Worm (Caenorhabditis elegans): ENCODE results near the gene srlf-35.

The srlf-35 gene

ce11 chrV:541470-541869 lies 37.6 kb downstream of the srlf-35 start:
- TF ChIP-seq elt-1 (tag; optimal IDR thresholded peaks at IDR 0.05) (peak; percentile 31), ztf-4 (tag; optimal IDR thresholded peaks at IDR 0.05) (no peak), ceh-16 (tag; optimal IDR thresholded peaks at IDR 0.05) (no peak), nhr-11 (tag; optimal IDR thresholded peaks at IDR 0.05) (no peak), F13H6.1 (tag; optimal IDR thresholded peaks at IDR 0.05) (no peak), nhr-12 (tag; optimal IDR thresholded peaks at IDR 0.05) (no peak), ceh-82 (tag; optimal IDR thresholded peaks at IDR 0.05) (no peak), lsy-2 (tag; optimal IDR thresholded peaks at IDR 0.05) (no peak), unc-62 (GFP tag; optimal IDR thresholded peaks at IDR 0.05) (no peak), egl-27 (tag; optimal IDR thresholded peaks at IDR 0.05) (no peak), mdl-1 (tag; optimal IDR thresholded peaks at IDR 0.05) (no peak), ZK546.5 (tag; optimal IDR thresholded peaks at IDR 0.05) (no peak), sma-9 (GFP tag; optimal IDR thresholded peaks at IDR 0.05) (peak; percentile 50), sma-9 (tag; optimal IDR thresholded peaks at IDR 0.05) (no peak)

DNA sequence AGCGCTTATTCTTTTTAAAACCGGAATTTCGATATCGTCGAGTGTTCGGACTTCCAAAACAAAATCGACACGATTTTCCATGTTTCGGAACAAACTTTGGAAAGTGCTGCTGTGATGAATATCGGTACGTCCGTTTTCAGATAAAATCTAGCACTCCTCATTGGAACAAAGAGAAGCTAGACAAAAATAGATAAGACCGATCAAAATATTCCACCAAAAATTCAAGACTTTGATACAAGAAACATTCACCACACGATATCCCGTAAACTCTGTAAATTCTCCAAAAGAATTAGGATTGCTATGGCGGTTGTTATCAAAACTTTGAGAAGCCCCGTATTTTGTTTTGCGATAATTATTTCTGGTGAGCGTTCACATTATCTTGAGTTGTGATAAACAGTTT lies 39.3 kb downstream of the srlf-35 start, which contains the start of gene C14C6.3:
Gene C14C6.3, plus strand, starts transcription at position 301 of the 400 bp plus-strand sequence.
- TF ChIP-seq nhr-237 (tag; optimal IDR thresholded peaks at IDR 0.05): no peak
- no peak for TF ChIP-seq unc-62 (GFP tag; optimal IDR thresholded peaks at IDR 0.05)
- no peak for TF ChIP-seq crh-2 (tag; optimal IDR thresholded peaks at IDR 0.05)
- TF ChIP-seq nhr-12 (tag; optimal IDR thresholded peaks at IDR 0.05): no peak
- no peak for TF ChIP-seq sma-9 (GFP tag; optimal IDR thresholded peaks at IDR 0.05)
- no peak for TF ChIP-seq sma-9 (tag; optimal IDR thresholded peaks at IDR 0.05)
- TF ChIP-seq sma-3 (GFP tag; optimal IDR thresholded peaks at IDR 0.05): no peak
- no peak for TF ChIP-seq C34F6.9 (tag; optimal IDR thresholded peaks at IDR 0.05)
- no peak for TF ChIP-seq nhr-21 (tag; optimal IDR thresholded peaks at IDR 0.05)
- TF ChIP-seq nhr-25 (tag; optimal IDR thresholded peaks at IDR 0.05): no peak
- no peak for TF ChIP-seq ztf-11 (tag; optimal IDR thresholded peaks at IDR 0.05)
- no peak for TF ChIP-seq elt-3 (tag; optimal IDR thresholded peaks at IDR 0.05)
- TF ChIP-seq nhr-77 (tag; optimal IDR thresholded peaks at IDR 0.05): no peak
- TF ChIP-seq ceh-82 (tag; optimal IDR thresholded peaks at IDR 0.05): no peak
- no peak for TF ChIP-seq nhr-6 (tag; optimal IDR thresholded peaks at IDR 0.05)
- TF ChIP-seq lin-39 (tag; optimal IDR thresholded peaks at IDR 0.05): no peak
- TF ChIP-seq Y55F3AM.14 (GFP tag; optimal IDR thresholded peaks at IDR 0.05): no peak

- TF ChIP-seq nhr-77 (tag; optimal IDR thresholded peaks at IDR 0.05) (no peak), sem-4 (tag; optimal IDR thresholded peaks at IDR 0.05) (no peak), aly-2 (tag; optimal IDR thresholded peaks at IDR 0.05) (no peak), snpc-4 (tag; optimal IDR thresholded peaks at IDR 0.05) (no peak), sma-9 (GFP tag; optimal IDR thresholded peaks at IDR 0.05) (no peak), sma-9 (tag; optimal IDR thresholded peaks at IDR 0.05) (no peak), nhr-12 (tag; optimal IDR thresholded peaks at IDR 0.05) (no peak), elt-3 (tag; optimal IDR thresholded peaks at IDR 0.05) (no peak), elt-1 (tag; optimal IDR thresholded peaks at IDR 0.05) (no peak), nhr-237 (tag; optimal IDR thresholded peaks at IDR 0.05) (no peak), mdl-1 (tag; optimal IDR thresholded peaks at IDR 0.05) (no peak), mab-5 (tag; optimal IDR thresholded peaks at IDR 0.05) (no peak), skn-1 (tag; optimal IDR thresholded peaks at IDR 0.05) (no peak)
These were observed 44.2 kb downstream of the srlf-35 start, which contains the start of gene C14C6.6 for ce11 chrV:547980-548379. C14C6.6 (minus strand) TSS chrV:548080.

- TF ChIP-seq egl-27 (tag; optimal IDR thresholded peaks at IDR 0.05): no peak
- no peak for TF ChIP-seq ztf-1 (GFP tag; conservative IDR thresholded peaks at IDR 0.05)
- no peak for TF ChIP-seq skn-1 (tag; optimal IDR thresholded peaks at IDR 0.05)
- no peak for TF ChIP-seq mbf-1 (tag; optimal IDR thresholded peaks at IDR 0.05)
- no peak for TF ChIP-seq gmeb-1 (tag; optimal IDR thresholded peaks at IDR 0.05)
- TF ChIP-seq blmp-1 (tag; optimal IDR thresholded peaks at IDR 0.05; ENCODE audit: insufficient read depth): no peak
- TF ChIP-seq mdl-1 (tag; optimal IDR thresholded peaks at IDR 0.05): no peak
- no peak for TF ChIP-seq lin-13 (GFP tag; optimal IDR thresholded peaks at IDR 0.05)
- no peak for TF ChIP-seq lin-11 (tag; optimal IDR thresholded peaks at IDR 0.05)
- TF ChIP-seq ceh-16 (tag; optimal IDR thresholded peaks at IDR 0.05): no peak
- no peak for TF ChIP-seq F13H6.1 (tag; optimal IDR thresholded peaks at IDR 0.05)
These were observed 48.6 kb downstream of the srlf-35 start for ce11 chrV:552406-552805.
